Worm (Caenorhabditis elegans): ENCODE data around the gene F58G1.8.
A peak's percentile ranks its signal among the peaks of the same experiment; 100 is the strongest.

F58G1.8 gene

DNA sequence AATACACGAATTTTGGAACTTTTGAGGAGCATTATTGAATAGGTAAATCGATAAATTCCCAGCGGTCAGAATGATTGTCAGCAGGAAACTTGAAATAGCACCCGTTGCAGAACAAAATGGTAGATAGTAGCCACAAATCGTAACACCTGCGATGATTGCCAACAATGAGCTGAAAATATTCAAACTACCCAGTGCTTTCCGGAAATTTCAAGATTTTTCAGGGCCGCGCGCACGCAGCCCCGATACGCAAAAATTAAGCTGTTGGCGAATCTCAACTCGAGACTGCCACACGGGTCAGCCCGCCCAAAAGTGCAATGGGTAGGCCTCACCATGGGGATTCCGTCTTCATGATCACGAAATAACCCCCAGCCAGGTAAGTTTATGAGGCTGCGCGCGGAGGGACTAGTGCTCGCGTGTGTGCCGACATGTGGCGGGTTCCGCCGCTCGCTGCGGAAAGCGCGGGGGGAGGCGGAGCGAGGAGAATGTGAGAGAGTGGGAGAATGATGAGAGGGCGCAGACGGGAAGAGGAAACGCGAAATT, 19.2 kb upstream of the F58G1.8 start (continued):
- peak; percentile 79 for TF ChIP-seq Y79H2A.3 (GFP tag; conservative IDR thresholded peaks at IDR 0.05)
- peak; percentile 5 for TF ChIP-seq unc-62 (GFP tag; optimal IDR thresholded peaks at IDR 0.05)
- peak; percentile 68 for TF ChIP-seq F57A8.1 (GFP tag; optimal IDR thresholded peaks at IDR 0.05)
- TF ChIP-seq attf-6 (GFP tag; IDR thresholded peaks at IDR 0.05), result peak; percentile 99
- 0 out of 2 replicates have a peak, but pooled peaks have one; percentile 80 for TF ChIP-seq ceh-40 (GFP tag; IDR thresholded peaks at IDR 0.05)
- peak; percentile 91 for TF ChIP-seq ZK185.1 (tag; optimal IDR thresholded peaks at IDR 0.05; ENCODE audit: poor library complexity, severe bottlenecking)
- peak; percentile 95 for TF ChIP-seq egl-44 (GFP tag; IDR thresholded peaks at IDR 0.05)
- TF ChIP-seq rec-8 (tag; optimal IDR thresholded peaks at IDR 0.05), result peak; percentile 82 to 98
- no peak for TF ChIP-seq pha-4 (tag; optimal IDR thresholded peaks at IDR 0.05)
- TF ChIP-seq Y53F4B.3 (GFP tag; IDR thresholded peaks at IDR 0.05), result peak; percentile 80
- peak; percentile 49 for TF ChIP-seq nhr-27 (tag; optimal IDR thresholded peaks at IDR 0.05)
- peak; percentile 73 for TF ChIP-seq madf-8 (GFP tag; conservative IDR thresholded peaks at IDR 0.05)
- TF ChIP-seq K12H6.12 (tag; optimal IDR thresholded peaks at IDR 0.05), result peak; percentile 89
- TF ChIP-seq madf-10 (tag; optimal IDR thresholded peaks at IDR 0.05), result peak; percentile 91
- TF ChIP-seq Y53G8AR.9 (GFP tag; conservative IDR thresholded peaks at IDR 0.05), result peak; percentile 93
- peak; percentile 81 to 90 for TF ChIP-seq let-607 (tag; optimal IDR thresholded peaks at IDR 0.05)
- TF ChIP-seq B0035.1 (tag; optimal IDR thresholded peaks at IDR 0.05), result peak; percentile 89
- TF ChIP-seq B0336.3 (GFP tag; IDR thresholded peaks at IDR 0.05), result peak; percentile 100
- TF ChIP-seq lsy-27 (tag; optimal IDR thresholded peaks at IDR 0.05; ENCODE audit: borderline replicate concordance, insufficient read depth), result peak; percentile 73
- peak; percentile 95 for TF ChIP-seq him-1 (tag; optimal IDR thresholded peaks at IDR 0.05)
- peak; percentile 97 for TF ChIP-seq Y56A3A.18 (GFP tag; IDR thresholded peaks at IDR 0.05)
- peak; percentile 98 for TF ChIP-seq snpc-4 (GFP tag; optimal IDR thresholded peaks at IDR 0.05)
- peak; percentile 99 to 100 (median 99) for TF ChIP-seq snpc-4 (tag; optimal IDR thresholded peaks at IDR 0.05)
- peak; percentile 89 for TF ChIP-seq mes-4 (tag; optimal IDR thresholded peaks at IDR 0.05)
- TF ChIP-seq T26A5.8 (tag; optimal IDR thresholded peaks at IDR 0.05), result peak; percentile 52
- TF ChIP-seq rcor-1 (GFP tag; IDR thresholded peaks at IDR 0.05), result peak; percentile 91
- TF ChIP-seq Y67H2A.10 (GFP tag; conservative IDR thresholded peaks at IDR 0.05), result peak; percentile 56; the same call in 1 of the 2 replicates
- peak; percentile 87 for TF ChIP-seq T07F8.4 (tag; optimal IDR thresholded peaks at IDR 0.05)
- TF ChIP-seq mxl-1 (tag; optimal IDR thresholded peaks at IDR 0.05), result peak; percentile 90
- peak; percentile 92 for TF ChIP-seq die-1 (tag; optimal IDR thresholded peaks at IDR 0.05)
- 0 out of 2 replicates have a peak, but pooled peaks have one; percentile 78 for TF ChIP-seq F39B2.1 (GFP tag; IDR thresholded peaks at IDR 0.05)
- TF ChIP-seq lir-1 (GFP tag; conservative IDR thresholded peaks at IDR 0.05), result peak; percentile 81
- TF ChIP-seq madf-3 (GFP tag; IDR thresholded peaks at IDR 0.05), result peak; percentile 68
- peak; percentile 95 for TF ChIP-seq mcd-1 (GFP tag; IDR thresholded peaks at IDR 0.05)
- TF ChIP-seq hlh-12 (tag; optimal IDR thresholded peaks at IDR 0.05), result peak; percentile 24
- TF ChIP-seq ceh-58 (GFP tag; IDR thresholded peaks at IDR 0.05), result 0 out of 2 replicates have a peak, but pooled peaks have one; percentile 26
- TF ChIP-seq nhr-120 (GFP tag; IDR thresholded peaks at IDR 0.05), result peak; percentile 39; the same call in 1 of the 2 replicates
- TF ChIP-seq snpc-1.3 (tag; optimal IDR thresholded peaks at IDR 0.05; ENCODE audit: insufficient read depth), result peak; percentile 96
- peak; percentile 85 for TF ChIP-seq ztf-18 (tag; optimal IDR thresholded peaks at IDR 0.05)
- peak; percentile 97 for TF ChIP-seq lin-40 (tag; optimal IDR thresholded peaks at IDR 0.05)
- peak; percentile 96 for TF ChIP-seq ztf-26 (tag; optimal IDR thresholded peaks at IDR 0.05)
- peak; percentile 84 for TF ChIP-seq attf-5 (GFP tag; optimal IDR thresholded peaks at IDR 0.05)
- peak; percentile 90 for TF ChIP-seq ztf-28 (GFP tag; IDR thresholded peaks at IDR 0.05)
- TF ChIP-seq cebp-2 (GFP tag; IDR thresholded peaks at IDR 0.05), result peak; percentile 54; the same call in 1 of the 2 replicates
- peak; percentile 92 for TF ChIP-seq unc-130 (GFP tag; optimal IDR thresholded peaks at IDR 0.05)
- peak; percentile 99 for TF ChIP-seq pbrm-1 (GFP tag; IDR thresholded peaks at IDR 0.05)

All from whole organism, young adult.